Worm (Caenorhabditis elegans): ENCODE measurements around the gene nuaf-3.

nuaf-3 gene

ce11 chrIV:11179123-11179740 lies 4.9 kb upstream of the nuaf-3 start, which contains the start of gene cpt-2:
TSS of gene cpt-2 (plus strand) at chrIV:11179645.
- TF ChIP-seq rnt-1 (tag; optimal IDR thresholded peaks at IDR 0.05) (peak; percentile 15), unc-42 (tag; optimal IDR thresholded peaks at IDR 0.05) (peak; percentile 54), ahr-1 (tag; optimal IDR thresholded peaks at IDR 0.05) (peak; percentile 13), ceh-14 (tag; optimal IDR thresholded peaks at IDR 0.05) (peak; percentile 49), C08G9.2 (tag; optimal IDR thresholded peaks at IDR 0.05) (peak; percentile 47), F13H6.1 (tag; optimal IDR thresholded peaks at IDR 0.05) (peak; percentile 29), nfya-1 (tag; optimal IDR thresholded peaks at IDR 0.05) (peak; percentile 53), elt-2 (tag; optimal IDR thresholded peaks at IDR 0.05) (peak; percentile 43), ref-2 (tag; optimal IDR thresholded peaks at IDR 0.05) (peak; percentile 18), ceh-2 (tag; optimal IDR thresholded peaks at IDR 0.05) (peak; percentile 18), lim-6 (tag; optimal IDR thresholded peaks at IDR 0.05) (peak; percentile 44), tbx-2 (tag; optimal IDR thresholded peaks at IDR 0.05) (peak; percentile 57), zip-5 (tag; optimal IDR thresholded peaks at IDR 0.05) (peak; percentile 25), ceh-18 (tag; optimal IDR thresholded peaks at IDR 0.05) (peak; percentile 27), ceh-31 (tag; optimal IDR thresholded peaks at IDR 0.05) (peak; percentile 73)

DNA sequence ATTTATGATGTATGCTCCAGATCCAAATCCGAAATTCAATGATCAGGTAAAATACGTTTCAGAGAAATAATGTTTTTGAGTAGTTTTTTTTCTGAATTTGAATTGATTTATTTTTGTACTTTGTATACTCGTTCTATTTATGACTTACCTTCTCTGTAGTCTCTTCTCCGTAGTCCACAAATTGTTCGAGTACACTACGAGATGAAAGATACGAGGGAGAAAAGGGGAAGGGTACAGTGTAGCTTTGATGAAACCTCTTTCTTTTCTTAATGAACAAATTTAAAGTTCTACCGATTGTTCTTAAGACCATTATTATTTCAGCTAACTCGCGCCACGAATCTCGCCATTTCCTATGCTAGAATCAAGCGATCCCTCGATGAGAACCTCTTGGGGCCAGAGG lies 4.0 kb upstream of the nuaf-3 start:
- TF ChIP-seq eyg-1 (tag; optimal IDR thresholded peaks at IDR 0.05) (no peak), mec-3 (tag; optimal IDR thresholded peaks at IDR 0.05; ENCODE audit: borderline replicate concordance) (no peak), ceh-24 (tag; optimal IDR thresholded peaks at IDR 0.05) (no peak), ceh-48 (tag; optimal IDR thresholded peaks at IDR 0.05) (no peak), ttx-3 (tag; optimal IDR thresholded peaks at IDR 0.05) (no peak), nhr-11 (tag; optimal IDR thresholded peaks at IDR 0.05) (no peak)

ce11 chrIV:11183013-11183412 lies 1.1 kb upstream of the nuaf-3 start, which contains the start of gene prx-14:
TSS of gene prx-14 (plus strand) at chrIV:11183132.
- TF ChIP-seq ceh-34 (tag; optimal IDR thresholded peaks at IDR 0.05) (no peak), elt-2 (tag; optimal IDR thresholded peaks at IDR 0.05) (peak; percentile 33)

DNA sequence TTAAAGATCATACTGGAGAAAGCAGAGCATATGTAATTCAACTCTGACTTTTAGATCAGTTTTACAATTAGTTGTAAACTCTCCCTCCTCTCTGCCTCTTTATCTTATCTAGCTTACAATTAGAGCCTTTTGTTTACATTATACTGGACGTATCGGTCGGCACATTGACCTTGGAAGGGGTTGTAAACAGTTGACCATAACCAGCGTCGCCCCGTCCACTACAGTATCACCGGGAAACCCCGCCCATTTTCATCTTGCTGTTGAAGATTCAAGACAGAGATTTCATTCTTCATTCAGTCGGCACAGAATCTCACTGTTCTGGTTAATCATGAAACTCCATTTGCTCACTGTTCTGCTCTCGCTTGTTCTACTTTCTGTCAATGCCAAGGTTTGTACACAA lies 2.6 kb downstream of the nuaf-3 start, which contains the start of gene sdz-27:
Gene sdz-27, plus strand, starts transcription at position 301 of the 400 bp plus-strand sequence.
- TF ChIP-seq madf-2 (tag; optimal IDR thresholded peaks at IDR 0.05): no peak

DNA sequence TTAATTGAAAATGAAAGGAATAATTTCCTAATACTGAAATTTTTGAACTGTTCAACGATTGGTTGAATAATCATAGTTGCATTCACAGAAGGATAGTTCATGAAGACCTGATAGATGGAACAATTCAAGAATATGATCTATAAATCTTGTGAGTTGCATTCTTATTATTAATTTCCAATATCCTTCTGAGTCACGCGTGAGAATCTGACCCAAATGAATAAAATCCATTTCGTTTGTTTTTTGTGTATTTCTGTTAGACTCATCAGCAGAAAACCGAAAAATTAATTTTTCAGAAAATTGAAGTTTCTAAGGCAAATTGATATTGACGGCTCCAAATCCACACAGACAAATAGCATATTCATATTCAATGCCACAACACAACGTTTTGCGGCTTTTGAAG lies 5.3 kb downstream of the nuaf-3 start, which contains the start of gene fbxb-79:
Gene fbxb-79, minus strand, starts transcription at position 101 of the 400 bp plus-strand sequence.
- TF ChIP-seq ref-2 (tag; optimal IDR thresholded peaks at IDR 0.05): no peak
- no peak for TF ChIP-seq pag-3 (tag; optimal IDR thresholded peaks at IDR 0.05; ENCODE audit: borderline replicate concordance)
- no peak for TF ChIP-seq ceh-19 (GFP tag; optimal IDR thresholded peaks at IDR 0.05)
- no peak for TF ChIP-seq T23F11.4 (GFP tag; optimal IDR thresholded peaks at IDR 0.05)
- no peak for TF ChIP-seq unc-86 (tag; optimal IDR thresholded peaks at IDR 0.05)
- TF ChIP-seq ttx-3 (tag; optimal IDR thresholded peaks at IDR 0.05): no peak
- no peak for TF ChIP-seq dve-1 (tag; optimal IDR thresholded peaks at IDR 0.05)
- TF ChIP-seq elt-4 (tag; optimal IDR thresholded peaks at IDR 0.05): no peak
- TF ChIP-seq hlh-30 (tag; optimal IDR thresholded peaks at IDR 0.05; ENCODE audit: insufficient read depth): no peak
- no peak for TF ChIP-seq ztf-16 (tag; optimal IDR thresholded peaks at IDR 0.05)
- no peak for TF ChIP-seq pha-4 (tag; optimal IDR thresholded peaks at IDR 0.05)
- TF ChIP-seq sdc-2 (tag; optimal IDR thresholded peaks at IDR 0.05): no peak
- TF ChIP-seq syd-9 (tag; optimal IDR thresholded peaks at IDR 0.05): no peak
- TF ChIP-seq ama-1 (optimal IDR thresholded peaks at IDR 0.05): no peak
- TF ChIP-seq ceh-14 (tag; optimal IDR thresholded peaks at IDR 0.05): no peak
- no peak for TF ChIP-seq pat-9 (tag; optimal IDR thresholded peaks at IDR 0.05)
- no peak for TF ChIP-seq pha-2 (tag; optimal IDR thresholded peaks at IDR 0.05)
- no peak for TF ChIP-seq sox-2 (GFP tag; IDR thresholded peaks at IDR 0.05)
